Worm (Caenorhabditis elegans) whole organism, L4/young adult: Measurements from ENCODE around the gene T24C2.3.

Experiments
- W03F9.2 ChIP-seq: fragments of 150-350 bp; optimal IDR thresholded peaks from 2 replicates; lab custom pipeline; 2014; ENCODE audit warnings: missing biosample characterization, missing genetic modification characterization
- dao-5 ChIP-seq: sonication (generic microtip); optimal IDR thresholded peaks from 2 replicates; lab custom pipeline; 2016; ENCODE audit warnings: missing genotype, missing genetic modification characterization, moderate library complexity, missing compliant biosample characterization
- him-1 ChIP-seq: sonication (generic microtip); optimal IDR thresholded peaks from 2 replicates; lab custom pipeline; 2016; ENCODE audit warnings: missing genotype, missing genetic modification reagents, missing genetic modification characterization, missing compliant biosample characterization

ce11 chrX:14568258-14568763 lies 25.0 kb downstream of the T24C2.3 start:
- TF ChIP-seq W03F9.2 (no peak), dao-5 (tag; lab: Kevin White, UChicago) (no peak), him-1 (tag; lab: Kevin White, UChicago) (no peak)
